Fruit fly (Drosophila melanogaster): ENCODE measurements around the gene CheB93a.

- TF ChIP-seq CG12605 (GFP tag; IDR thresholded peaks at IDR 0.05): no peak
- no peak for TF ChIP-seq CG34367 (tag; optimal IDR thresholded peaks at IDR 0.05)
- TF ChIP-seq Ets98B (GFP tag; IDR thresholded peaks at IDR 0.05): no peak
- TF ChIP-seq D1 (tag; optimal IDR thresholded peaks at IDR 0.05): no peak
Measured at dm6 chr3R:21388564-21388963, 18.7 kb upstream of the CheB93a start, which contains the start of gene bap.
